Fruit fly (Drosophila melanogaster): Measurements from ENCODE around the gene CG33773.

The CG33773 gene

dm6 chr3R:31059036-31059806, 24.1 kb downstream of the CG33773 start (continued):
- TF ChIP-seq CG11762 (GFP tag; optimal IDR thresholded peaks at IDR 0.05; ENCODE audit: insufficient read depth): peak; percentile 84
- peak; percentile 84 for TF ChIP-seq cyc (GFP tag; optimal IDR thresholded peaks at IDR 0.05)
- TF ChIP-seq salr (GFP tag; optimal IDR thresholded peaks at IDR 0.05): peak; percentile 63 to 66
- TF ChIP-seq svp (GFP tag): peak; percentile 93
- peak; percentile 91 for TF ChIP-seq acj6 (GFP tag; optimal IDR thresholded peaks at IDR 0.05)
- peak; percentile 90 for TF ChIP-seq OdsH (GFP tag; optimal IDR thresholded peaks at IDR 0.05)
- TF ChIP-seq Hr4 (GFP tag; optimal IDR thresholded peaks at IDR 0.05): peak; percentile 77
- TF ChIP-seq ss (GFP tag; optimal IDR thresholded peaks at IDR 0.05): peak in 1 of 2 experiments; percentile 86
- peak; percentile 74 for TF ChIP-seq Ets21C (GFP tag; optimal IDR thresholded peaks at IDR 0.05)

dm6 chr3R:31059807-31060707, 24.9 kb downstream of the CG33773 start:
- peak; percentile 77 for TF ChIP-seq Eip78C (GFP tag)
- no peak for TF ChIP-seq CG6808 (GFP tag; optimal IDR thresholded peaks at IDR 0.05)
- peak; percentile 38 for TF ChIP-seq lz (GFP tag; optimal IDR thresholded peaks at IDR 0.05)
- peak; percentile 50 for TF ChIP-seq CG6276 (GFP tag; optimal IDR thresholded peaks at IDR 0.05)
- no peak for TF ChIP-seq CG34406 (GFP tag; optimal IDR thresholded peaks at IDR 0.05)
- peak; percentile 24 for TF ChIP-seq Smox (GFP tag; optimal IDR thresholded peaks at IDR 0.05)
- peak; percentile 60 for TF ChIP-seq Gug (GFP tag; IDR thresholded peaks at IDR 0.05)
- TF ChIP-seq topi (GFP tag; optimal IDR thresholded peaks at IDR 0.05): peak; percentile 56
- TF ChIP-seq CG16779 (tag; optimal IDR thresholded peaks at IDR 0.05): no peak
- TF ChIP-seq Hr39 (GFP tag; optimal IDR thresholded peaks at IDR 0.05): peak; percentile 61
- no peak for TF ChIP-seq CG7368 (GFP tag; optimal IDR thresholded peaks at IDR 0.05)
- no peak for TF ChIP-seq Blimp-1 (GFP tag; optimal IDR thresholded peaks at IDR 0.05)
- no peak for TF ChIP-seq Sox15 (GFP tag; optimal IDR thresholded peaks at IDR 0.05)
- peak; percentile 66 for TF ChIP-seq CG8119 (GFP tag; IDR thresholded peaks at IDR 0.05)
- peak; percentile 16 for TF ChIP-seq dac (GFP tag; optimal IDR thresholded peaks at IDR 0.05)
- peak; percentile 78 for TF ChIP-seq CG15336 (GFP tag; IDR thresholded peaks at IDR 0.05)
- TF ChIP-seq cyc (GFP tag; optimal IDR thresholded peaks at IDR 0.05): peak; percentile 62
- TF ChIP-seq vri (GFP tag; optimal IDR thresholded peaks at IDR 0.05): no peak
- TF ChIP-seq Ets21C (GFP tag; optimal IDR thresholded peaks at IDR 0.05): peak; percentile 49
- TF ChIP-seq CG8319 (GFP tag; optimal IDR thresholded peaks at IDR 0.05): no peak
- TF ChIP-seq svp (GFP tag): peak; percentile 64
- TF ChIP-seq OdsH (GFP tag; optimal IDR thresholded peaks at IDR 0.05): peak; percentile 31
- TF ChIP-seq CG11294 (GFP tag; IDR thresholded peaks at IDR 0.05): peak; percentile 46; the same call in 1 of the 2 replicates
- TF ChIP-seq Hr4 (GFP tag; optimal IDR thresholded peaks at IDR 0.05): peak; percentile 71
- TF ChIP-seq salr (GFP tag; optimal IDR thresholded peaks at IDR 0.05): no peak
- no peak for TF ChIP-seq CG9139 (GFP tag; optimal IDR thresholded peaks at IDR 0.05)
- peak; percentile 38 for TF ChIP-seq CG10631 (GFP tag; optimal IDR thresholded peaks at IDR 0.05)
- TF ChIP-seq CG3919 (GFP tag; optimal IDR thresholded peaks at IDR 0.05): peak; percentile 18
- peak; percentile 7 for TF ChIP-seq CG6792 (GFP tag; optimal IDR thresholded peaks at IDR 0.05)
- TF ChIP-seq esn (GFP tag; optimal IDR thresholded peaks at IDR 0.05): peak; percentile 29
- TF ChIP-seq CG11762 (GFP tag; optimal IDR thresholded peaks at IDR 0.05; ENCODE audit: insufficient read depth): no peak
- peak; percentile 34 for TF ChIP-seq Sox102F (GFP tag; optimal IDR thresholded peaks at IDR 0.05)
- no peak for TF ChIP-seq CG6854 (GFP tag; optimal IDR thresholded peaks at IDR 0.05)
- no peak for TF ChIP-seq fd59A (GFP tag; optimal IDR thresholded peaks at IDR 0.05)
- no peak for TF ChIP-seq CG1621 (tag; optimal IDR thresholded peaks at IDR 0.05)
- TF ChIP-seq spab (GFP tag; optimal IDR thresholded peaks at IDR 0.05): no peak
- peak; percentile 70; the same call in 2 of the 3 replicates for TF ChIP-seq eg (GFP tag; IDR thresholded peaks at IDR 0.05)
- peak; percentile 38 for TF ChIP-seq pdm3 (GFP tag; optimal IDR thresholded peaks at IDR 0.05)
- TF ChIP-seq CG6163 (GFP tag; IDR thresholded peaks at IDR 0.05): peak; percentile 81
- TF ChIP-seq achi (GFP tag; optimal IDR thresholded peaks at IDR 0.05): peak; percentile 9
- TF ChIP-seq Sox14 (GFP tag; optimal IDR thresholded peaks at IDR 0.05): peak; percentile 32
- TF ChIP-seq CG8632 (GFP tag; optimal IDR thresholded peaks at IDR 0.05): no peak
- TF ChIP-seq CG3032 (tag; optimal IDR thresholded peaks at IDR 0.05): no peak

Data from whole organism, prepupa.